Fruit fly (Drosophila melanogaster) whole organism, embryonic: ENCODE measurements around the gene CG31224.

Experiments
- CG15073 ChIP-seq: fragments of 200-800 bp; sonication (Bioruptor generic); optimal IDR thresholded peaks from 2 replicates; lab custom pipeline; 2016; ENCODE audit warnings: missing biosample characterization, missing genetic modification characterization
- CG30431 ChIP-seq: fragments of 200-800 bp; sonication (Bioruptor generic); optimal IDR thresholded peaks from 2 replicates; lab custom pipeline; 2017; ENCODE audit warnings: missing biosample characterization, missing genetic modification characterization
- CG4730 ChIP-seq: fragments of 200-800 bp; sonication (Bioruptor generic); IDR thresholded peaks from 2 replicates; pipeline ENCODE4 v1.3.6; 2022; ENCODE audit warnings: missing biosample characterization, missing genetic modification characterization
- CG8765 ChIP-seq: fragments of 200-800 bp; sonication (Bioruptor generic); IDR thresholded peaks from 2 replicates; pipeline ENCODE4 v1.3.6; 2022; ENCODE audit warnings: missing biosample characterization, missing genetic modification characterization
- Dad ChIP-seq: fragments of 200-800 bp; sonication (Bioruptor generic); optimal IDR thresholded peaks from 3 replicates; lab custom pipeline; 2016; ENCODE audit warnings: missing biosample characterization, missing genetic modification characterization
- HLH54F ChIP-seq: fragments of 200-800 bp; sonication (Bioruptor generic); optimal IDR thresholded peaks from 3 replicates; lab custom pipeline; 2016; ENCODE audit warnings: missing biosample characterization, missing genetic modification characterization
- MESR4 ChIP-seq: fragments of 200-800 bp; sonication (Bioruptor generic); optimal IDR thresholded peaks from 2 replicates; lab custom pipeline; 2018; ENCODE audit warnings: missing biosample characterization, mild to moderate bottlenecking, missing genetic modification characterization, moderate library complexity
- Stat92E ChIP-seq, 3 experiments: fragments of >200 bp in 2 of 3; fragments of 200-800 bp in 1 of 3; sonication (Bioruptor generic) in 1 of 3; optimal IDR thresholded peaks; 2 replicates each; lab custom pipeline; 2017 to 2019; ENCODE audit warnings: missing biosample characterization in 3 of 3, missing genetic modification characterization in 3 of 3, mild to moderate bottlenecking in 1 of 3, moderate library complexity in 1 of 3
- disco-r ChIP-seq: fragments of 200-800 bp; sonication (Bioruptor generic); optimal IDR thresholded peaks from 2 replicates; lab custom pipeline; 2016; ENCODE audit warnings: missing biosample characterization, missing genetic modification characterization
- grn ChIP-seq: fragments of 200-800 bp; sonication (Bioruptor generic); optimal IDR thresholded peaks from 3 replicates; lab custom pipeline; 2017; ENCODE audit warnings: missing biosample characterization, missing genetic modification characterization
- insv ChIP-seq, 2 experiments: fragments of 200-800 bp; sonication (Bioruptor generic); optimal IDR thresholded peaks; 3 replicates each; lab custom pipeline; 2016 to 2018; ENCODE audit warnings: missing biosample characterization in 2 of 2, missing genetic modification characterization in 2 of 2
- stwl ChIP-seq: fragments of 200-800 bp; sonication (Bioruptor generic); optimal IDR thresholded peaks from 3 replicates; lab custom pipeline; 2018; ENCODE audit warnings: missing biosample characterization, mild to moderate bottlenecking, missing genetic modification characterization, moderate library complexity

DNA sequence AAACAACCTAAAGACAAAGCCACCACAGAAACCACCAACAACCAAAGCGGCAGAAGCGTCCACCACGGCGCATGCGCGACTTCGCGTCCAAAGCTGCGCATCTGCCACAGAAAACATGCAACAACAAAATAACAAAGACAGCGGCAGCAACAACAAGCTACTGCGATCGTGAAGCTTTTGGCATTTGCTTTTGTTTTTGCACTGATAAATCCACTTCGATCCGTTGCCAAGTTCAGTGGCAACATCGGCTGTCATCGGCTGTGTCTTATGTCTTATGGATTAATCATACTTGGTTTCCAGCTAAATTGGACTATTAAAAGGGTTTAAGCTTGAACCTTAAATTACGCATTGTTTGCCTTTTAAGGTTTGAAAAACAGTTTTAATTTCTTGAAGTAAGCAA, 33.5 kb upstream of the CG31224 start, which contains the start of gene Muc91C:
- TF ChIP-seq insv (GFP tag; optimal IDR thresholded peaks at IDR 0.05; lab: Kevin White, UChicago) (no peak), Dad (GFP tag; lab: Kevin White, UChicago) (no peak), MESR4 (GFP tag; lab: Kevin White, UChicago) (no peak), disco-r (GFP tag; lab: Kevin White, UChicago) (no peak), grn (GFP tag; lab: Kevin White, UChicago) (no peak), stwl (tag; lab: Kevin White, UChicago) (no peak), CG30431 (GFP tag; lab: Kevin White, UChicago) (no peak), CG15073 (GFP tag; lab: Kevin White, UChicago) (no peak), CG8765 (no peak), CG4730 (no peak), Stat92E (GFP tag; optimal IDR thresholded peaks at IDR 0.05; lab: Kevin White, UChicago) (no peak), HLH54F (GFP tag; lab: Kevin White, UChicago) (no peak)
